Worm (Caenorhabditis elegans): ENCODE results near the gene his-70.

- TF ChIP-seq ztf-11 (tag; optimal IDR thresholded peaks at IDR 0.05) (no peak), zag-1 (tag; optimal IDR thresholded peaks at IDR 0.05) (no peak), elt-3 (tag; optimal IDR thresholded peaks at IDR 0.05) (no peak), fos-1 (tag; optimal IDR thresholded peaks at IDR 0.05) (no peak), pqm-1 (tag; optimal IDR thresholded peaks at IDR 0.05) (no peak), ceh-82 (tag; optimal IDR thresholded peaks at IDR 0.05) (no peak)
These were observed 43.3 kb upstream of the his-70 start for ce11 chrIII:4103171-4103570.

Measured in whole organism, L3 larva.